Worm (Caenorhabditis elegans): ENCODE results near the gene M02D8.6.

Gene M02D8.6

ce11 chrX:8755987-8756386, 24.3 kb upstream of the M02D8.6 start (continued):
- no peak for TF ChIP-seq dmd-8 (GFP tag; IDR thresholded peaks at IDR 0.05)
- TF ChIP-seq nhr-28 (tag; optimal IDR thresholded peaks at IDR 0.05), result peak; percentile 24
- TF ChIP-seq vab-7 (GFP tag; IDR thresholded peaks at IDR 0.05), result no peak
- no peak for TF ChIP-seq T26A8.4 (GFP tag; IDR thresholded peaks at IDR 0.05)
- TF ChIP-seq Y105C5A.15 (GFP tag; IDR thresholded peaks at IDR 0.05), result no peak
- no peak for TF ChIP-seq fkh-10 (GFP tag; optimal IDR thresholded peaks at IDR 0.05)
- TF ChIP-seq dmd-6 (GFP tag; IDR thresholded peaks at IDR 0.05), result peak; percentile 29; the same call in 1 of the 2 replicates

- TF ChIP-seq dmd-8 (GFP tag; IDR thresholded peaks at IDR 0.05), result no peak
- TF ChIP-seq ztf-7 (tag; optimal IDR thresholded peaks at IDR 0.05), result no peak
- TF ChIP-seq duxl-1 (tag; optimal IDR thresholded peaks at IDR 0.05; ENCODE audit: poor library complexity), result no peak
- no peak for TF ChIP-seq zfp-3 (GFP tag; conservative IDR thresholded peaks at IDR 0.05)
- no peak for TF ChIP-seq ceh-20 (GFP tag; IDR thresholded peaks at IDR 0.05)
- TF ChIP-seq daf-16 (GFP tag; optimal IDR thresholded peaks at IDR 0.05), result peak in 1 of 2 experiments; percentile 38
- peak; percentile 74 for TF ChIP-seq daf-16 (tag; optimal IDR thresholded peaks at IDR 0.05)
- no peak for TF ChIP-seq egl-43 (GFP tag; IDR thresholded peaks at IDR 0.05)
- no peak for TF ChIP-seq R02D3.7 (tag; optimal IDR thresholded peaks at IDR 0.05)
- TF ChIP-seq lin-15B (tag; optimal IDR thresholded peaks at IDR 0.05), result no peak
- TF ChIP-seq Y75B8A.6 (GFP tag; IDR thresholded peaks at IDR 0.05), result no peak
- no peak for TF ChIP-seq ceh-32 (tag; optimal IDR thresholded peaks at IDR 0.05; ENCODE audit: poor library complexity)
- TF ChIP-seq D1046.2 (GFP tag; IDR thresholded peaks at IDR 0.05), result no peak
- TF ChIP-seq daf-8 (GFP tag; IDR thresholded peaks at IDR 0.05), result no peak
- TF ChIP-seq egl-27 (tag; optimal IDR thresholded peaks at IDR 0.05), result no peak
- TF ChIP-seq nhr-237 (tag; optimal IDR thresholded peaks at IDR 0.05), result no peak
- no peak for TF ChIP-seq dmd-6 (GFP tag; IDR thresholded peaks at IDR 0.05)
- TF ChIP-seq ctbp-1 (GFP tag; IDR thresholded peaks at IDR 0.05), result no peak
- no peak for TF ChIP-seq ZK546.5 (tag; optimal IDR thresholded peaks at IDR 0.05)
- TF ChIP-seq fkh-10 (GFP tag; optimal IDR thresholded peaks at IDR 0.05), result no peak
- peak; percentile 23 for TF ChIP-seq dve-1 (tag; optimal IDR thresholded peaks at IDR 0.05; ENCODE audit: insufficient read depth)
- no peak for TF ChIP-seq dpl-1 (GFP tag; optimal IDR thresholded peaks at IDR 0.05)
- TF ChIP-seq ceh-62 (tag; optimal IDR thresholded peaks at IDR 0.05), result no peak
- no peak for TF ChIP-seq lim-7 (GFP tag; IDR thresholded peaks at IDR 0.05)
- peak in 1 of 2 experiments; percentile 15 for TF ChIP-seq mdl-1 (tag; optimal IDR thresholded peaks at IDR 0.05)
- TF ChIP-seq lin-1 (GFP tag; IDR thresholded peaks at IDR 0.05), result no peak
- no peak for TF ChIP-seq unc-62 (GFP tag; optimal IDR thresholded peaks at IDR 0.05 in 1 of 2)
- TF ChIP-seq unc-62 (tag; optimal IDR thresholded peaks at IDR 0.05), result no peak
- no peak for TF ChIP-seq php-3 (GFP tag; IDR thresholded peaks at IDR 0.05)
- TF ChIP-seq nhr-28 (tag; optimal IDR thresholded peaks at IDR 0.05), result peak; percentile 29
- no peak for TF ChIP-seq lin-29 (GFP tag; IDR thresholded peaks at IDR 0.05)
- no peak for TF ChIP-seq nhr-76 (tag; optimal IDR thresholded peaks at IDR 0.05)
- TF ChIP-seq nhr-11 (tag; optimal IDR thresholded peaks at IDR 0.05), result peak; percentile 10
- no peak for TF ChIP-seq F49E8.2 (tag; optimal IDR thresholded peaks at IDR 0.05; ENCODE audit: borderline replicate concordance)
These were observed 22.6 kb upstream of the M02D8.6 start for ce11 chrX:8754285-8754795.

- TF ChIP-seq lin-38 (GFP tag; IDR thresholded peaks at IDR 0.05), result no peak
- TF ChIP-seq dve-1 (tag; optimal IDR thresholded peaks at IDR 0.05; ENCODE audit: insufficient read depth), result peak; percentile 54
- TF ChIP-seq daf-16 (GFP tag; optimal IDR thresholded peaks at IDR 0.05), result no peak
- peak; percentile 42 for TF ChIP-seq daf-16 (tag; optimal IDR thresholded peaks at IDR 0.05)
- 0 out of 2 replicates have a peak, but pooled peaks have one; percentile 9 for TF ChIP-seq dmd-6 (GFP tag; IDR thresholded peaks at IDR 0.05)
- TF ChIP-seq vab-7 (GFP tag; IDR thresholded peaks at IDR 0.05), result no peak
- no peak for TF ChIP-seq ceh-28 (tag; optimal IDR thresholded peaks at IDR 0.05)
- TF ChIP-seq nhr-11 (tag; optimal IDR thresholded peaks at IDR 0.05), result no peak
- TF ChIP-seq hlh-30 (tag; optimal IDR thresholded peaks at IDR 0.05; ENCODE audit: insufficient read depth), result peak; percentile 39
- TF ChIP-seq ZK546.5 (tag; optimal IDR thresholded peaks at IDR 0.05), result no peak
- peak; percentile 49 for TF ChIP-seq mxl-3 (GFP tag; optimal IDR thresholded peaks at IDR 0.05)
- peak; percentile 52 for TF ChIP-seq hlh-11 (tag; optimal IDR thresholded peaks at IDR 0.05)
- TF ChIP-seq nhr-28 (tag; optimal IDR thresholded peaks at IDR 0.05), result peak; percentile 61
- peak; percentile 80 to 81 for TF ChIP-seq mdl-1 (tag; optimal IDR thresholded peaks at IDR 0.05)
- no peak for TF ChIP-seq hif-1 (tag; optimal IDR thresholded peaks at IDR 0.05)
These were observed 20.8 kb upstream of the M02D8.6 start for ce11 chrX:8752546-8752945.

All from whole organism, L4 larva.